Fruit fly (Drosophila melanogaster): ENCODE results near the gene noc.

Gene noc

dm6 chr2L:14505004-14505835 is 14.6 kb downstream of the noc start (continued):
- peak in 1 of 2 experiments; percentile 86 for TF ChIP-seq eve (GFP tag; optimal IDR thresholded peaks at IDR 0.05)
- TF ChIP-seq Jarid2 (GFP tag; optimal IDR thresholded peaks at IDR 0.05): peak; percentile 79
- TF ChIP-seq Awh (GFP tag; IDR thresholded peaks at IDR 0.05): peak; percentile 93
- TF ChIP-seq Neu2 (GFP tag; optimal IDR thresholded peaks at IDR 0.05; ENCODE audit: borderline replicate concordance): no peak
- TF ChIP-seq CG7745 (tag; optimal IDR thresholded peaks at IDR 0.05): peak; percentile 88
- no peak for TF ChIP-seq mld (GFP tag; IDR thresholded peaks at IDR 0.05; ENCODE audit: partially characterized antibody)
- TF ChIP-seq CG3847 (GFP tag; IDR thresholded peaks at IDR 0.05): peak; percentile 55
- peak; percentile 72; the same call in 2 of the 3 replicates for TF ChIP-seq CG3726 (GFP tag; IDR thresholded peaks at IDR 0.05)
- peak; percentile 91 for TF ChIP-seq gsb-n (tag; optimal IDR thresholded peaks at IDR 0.05)
- peak; percentile 93 for TF ChIP-seq Side (GFP tag; optimal IDR thresholded peaks at IDR 0.05)
- TF ChIP-seq E2f1 (GFP tag; IDR thresholded peaks at IDR 0.05): peak; percentile 50; the same call in 1 of the 2 replicates
- peak; percentile 89 for TF ChIP-seq Atf6 (GFP tag; IDR thresholded peaks at IDR 0.05)
- peak; percentile 75 for TF ChIP-seq ewg (GFP tag; optimal IDR thresholded peaks at IDR 0.05)
- peak; percentile 91 for TF ChIP-seq CG9876 (GFP tag; optimal IDR thresholded peaks at IDR 0.05)
- peak; percentile 54 for TF ChIP-seq Sry-δ (GFP tag; optimal IDR thresholded peaks at IDR 0.05)
- TF ChIP-seq CG11504 (tag; optimal IDR thresholded peaks at IDR 0.05): peak; percentile 77
- no peak for TF ChIP-seq Doc2 (GFP tag; IDR thresholded peaks at IDR 0.05)
- peak; percentile 89 for TF ChIP-seq Sox100B (GFP tag; optimal IDR thresholded peaks at IDR 0.05)
- TF ChIP-seq Blimp-1 (GFP tag; optimal IDR thresholded peaks at IDR 0.05): peak; percentile 85
- no peak for TF ChIP-seq Poxn (GFP tag; IDR thresholded peaks at IDR 0.05)
- TF ChIP-seq Fer2 (tag; optimal IDR thresholded peaks at IDR 0.05): peak; percentile 73
- TF ChIP-seq Six4 (GFP tag; optimal IDR thresholded peaks at IDR 0.05): peak; percentile 82
- peak; percentile 74 for TF ChIP-seq CG13624 (GFP tag; optimal IDR thresholded peaks at IDR 0.05)
- TF ChIP-seq pfk (GFP tag; optimal IDR thresholded peaks at IDR 0.05): peak; percentile 67
- peak; percentile 85 for TF ChIP-seq pb (GFP tag; optimal IDR thresholded peaks at IDR 0.05)
- TF ChIP-seq CG9609 (GFP tag; optimal IDR thresholded peaks at IDR 0.05): peak; percentile 80
- peak; percentile 74 for TF ChIP-seq CG4424 (GFP tag; optimal IDR thresholded peaks at IDR 0.05)
- TF ChIP-seq hb (GFP tag; IDR thresholded peaks at IDR 0.05; ENCODE audit: partially characterized antibody): no peak
- peak; percentile 35 for TF ChIP-seq Xbp1 (GFP tag; optimal IDR thresholded peaks at IDR 0.05)
- TF ChIP-seq CG11695 (GFP tag; IDR thresholded peaks at IDR 0.05): peak; percentile 80
- peak; percentile 82 for TF ChIP-seq cwo (GFP tag; optimal IDR thresholded peaks at IDR 0.05)
- peak; percentile 68; the same call in 2 of the 3 replicates for TF ChIP-seq ken (GFP tag; IDR thresholded peaks at IDR 0.05)
- TF ChIP-seq trem (tag; optimal IDR thresholded peaks at IDR 0.05): peak; percentile 50
- peak; percentile 75 for TF ChIP-seq D19A (tag; optimal IDR thresholded peaks at IDR 0.05)
- TF ChIP-seq CG11247 (GFP tag; IDR thresholded peaks at IDR 0.05): peak; percentile 87
- TF ChIP-seq CG18262 (tag; optimal IDR thresholded peaks at IDR 0.05): peak; percentile 74
- peak; percentile 49 for TF ChIP-seq slbo (GFP tag; IDR thresholded peaks at IDR 0.05)
- TF ChIP-seq CG12104 (GFP tag; optimal IDR thresholded peaks at IDR 0.05): peak; percentile 85
- no peak for TF ChIP-seq knrl (GFP tag; IDR thresholded peaks at IDR 0.05; ENCODE audit: partially characterized antibody)
- TF ChIP-seq al (GFP tag; IDR thresholded peaks at IDR 0.05): no peak
- peak; percentile 76 for TF ChIP-seq Fer3 (tag; optimal IDR thresholded peaks at IDR 0.05)
- peak; percentile 91 for TF ChIP-seq CG18619 (GFP tag; optimal IDR thresholded peaks at IDR 0.05)
- peak; percentile 89 for TF ChIP-seq NK7.1 (GFP tag; optimal IDR thresholded peaks at IDR 0.05)
- peak; percentile 92 for TF ChIP-seq CG15696 (tag; optimal IDR thresholded peaks at IDR 0.05)
- peak; percentile 85 for TF ChIP-seq gcm (GFP tag; optimal IDR thresholded peaks at IDR 0.05)
- peak; percentile 13; the same call in 1 of the 2 replicates for TF ChIP-seq CG43689 (GFP tag; IDR thresholded peaks at IDR 0.05)
- TF ChIP-seq CG8924 (tag; optimal IDR thresholded peaks at IDR 0.05): peak; percentile 89
- TF ChIP-seq cad (GFP tag; optimal IDR thresholded peaks at IDR 0.05): no peak
- TF ChIP-seq CG8765 (GFP tag; IDR thresholded peaks at IDR 0.05): no peak

All from whole organism, embryonic.